Worm (Caenorhabditis elegans) whole organism, L2 larva: Measurements from ENCODE around the gene Y39B6A.34.

Experiments used
- elt-3 ChIP-seq: sonication (generic microtip); optimal IDR thresholded peaks from 2 replicates; lab custom pipeline; 2017; ENCODE audit warnings: missing biosample characterization, missing genetic modification characterization
- lsy-2 ChIP-seq, 2 experiments: fragments of 150-350 bp in 1 of 2; sonication (generic microtip) in 1 of 2; optimal IDR thresholded peaks; 2 replicates each; lab custom pipeline; 2014 to 2017; ENCODE audit warnings: missing biosample characterization in 2 of 2, missing genetic modification characterization in 2 of 2
- mab-5 ChIP-seq: fragments of 150-350 bp; optimal IDR thresholded peaks from 2 replicates; lab custom pipeline; 2014; ENCODE audit warnings: missing biosample characterization, missing genetic modification characterization
- nhr-12 ChIP-seq: fragments of 150-350 bp; optimal IDR thresholded peaks from 2 replicates; lab custom pipeline; 2014; ENCODE audit warnings: missing biosample characterization, missing genetic modification characterization
- snpc-4 ChIP-seq: fragments of 150-350 bp; optimal IDR thresholded peaks from 2 replicates; lab custom pipeline; 2014; ENCODE audit warnings: missing biosample characterization, missing genetic modification characterization
- unc-39 ChIP-seq: fragments of 150-350 bp; optimal IDR thresholded peaks from 2 replicates; lab custom pipeline; 2014; ENCODE audit warnings: missing biosample characterization, missing genetic modification characterization
- unc-62 ChIP-seq: fragments of 150-350 bp; optimal IDR thresholded peaks from 2 replicates; lab custom pipeline; 2014; ENCODE audit warnings: missing biosample characterization, missing genetic modification reagents, missing genetic modification characterization

- TF ChIP-seq unc-39 (tag; lab: Kevin White, UChicago) (no peak), nhr-12 (tag; lab: Kevin White, UChicago) (no peak), unc-62 (GFP tag; lab: Kevin White, UChicago) (no peak), snpc-4 (no peak), elt-3 (tag; lab: Kevin White, UChicago) (no peak), mab-5 (tag; lab: Kevin White, UChicago) (no peak), lsy-2 (tag; optimal IDR thresholded peaks at IDR 0.05; lab: Kevin White, UChicago) (no peak)
These were observed 43.5 kb upstream of the Y39B6A.34 start, which contains the start of gene hrg-10 for ce11 chrV:18957267-18957843.
